Worm (Caenorhabditis elegans) whole organism, L3 larva: ENCODE measurements around the gene Y25C1A.8.

Source experiments
- R02D3.7 ChIP-seq: fragments of 150-350 bp; optimal IDR thresholded peaks from 2 replicates; lab custom pipeline; 2014; ENCODE audit warnings: missing biosample characterization, missing genetic modification characterization
- ZK546.5 ChIP-seq: sonication (generic microtip); optimal IDR thresholded peaks from 2 replicates; lab custom pipeline; 2017; ENCODE audit warnings: missing biosample characterization, missing genetic modification characterization
- aly-2 ChIP-seq: fragments of 150-350 bp; optimal IDR thresholded peaks from 2 replicates; lab custom pipeline; 2014; ENCODE audit warnings: missing biosample characterization, missing genetic modification characterization
- ama-1 ChIP-seq: fragments of 150-350 bp; optimal IDR thresholded peaks from 2 replicates; lab custom pipeline; 2018
- ceh-16 ChIP-seq: sonication (generic microtip); optimal IDR thresholded peaks from 2 replicates; lab custom pipeline; 2017; ENCODE audit warnings: missing biosample characterization, missing genetic modification characterization
- ceh-28 ChIP-seq: fragments of 150-350 bp; optimal IDR thresholded peaks from 2 replicates; lab custom pipeline; 2014; ENCODE audit warnings: missing biosample characterization, missing genetic modification reagents, missing genetic modification characterization
- ceh-82 ChIP-seq: fragments of 150-350 bp; optimal IDR thresholded peaks from 2 replicates; lab custom pipeline; 2014; ENCODE audit warnings: missing biosample characterization, missing genetic modification characterization
- ceh-9 ChIP-seq: sonication (generic microtip); optimal IDR thresholded peaks from 2 replicates; lab custom pipeline; 2018; ENCODE audit warnings: missing biosample characterization, missing genetic modification characterization
- daf-12 ChIP-seq: fragments of 150-350 bp; optimal IDR thresholded peaks from 2 replicates; lab custom pipeline; 2014; ENCODE audit warnings: missing biosample characterization, missing genetic modification reagents, missing genetic modification characterization
- egl-27 ChIP-seq: sonication (generic microtip); optimal IDR thresholded peaks from 4 replicates; lab custom pipeline; 2017; ENCODE audit warnings: missing biosample characterization, missing genetic modification reagents, missing genetic modification characterization
- egl-5 ChIP-seq: fragments of 150-350 bp; optimal IDR thresholded peaks from 2 replicates; lab custom pipeline; 2017; ENCODE audit warnings: missing biosample characterization, missing genetic modification reagents, missing genetic modification characterization, inconsistent platforms
- elt-1 ChIP-seq: fragments of 150-350 bp; optimal IDR thresholded peaks from 2 replicates; lab custom pipeline; 2014; ENCODE audit warnings: missing biosample characterization, missing genetic modification characterization
- elt-2 ChIP-seq: sonication (generic microtip); optimal IDR thresholded peaks from 2 replicates; lab custom pipeline; 2016; ENCODE audit warnings: missing genetic modification reagents, mild to moderate bottlenecking, missing genetic modification characterization, missing compliant biosample characterization
- elt-3 ChIP-seq, 3 experiments: fragments of 150-350 bp in 1 of 3; sonication (generic microtip) in 2 of 3; optimal IDR thresholded peaks; 2 replicates in 2 of 3; 4 replicates in 1 of 3; lab custom pipeline; 2014 to 2017; ENCODE audit warnings: missing biosample characterization in 3 of 3, missing genetic modification characterization in 3 of 3
- eor-1 ChIP-seq, 2 experiments: fragments of 150-350 bp; optimal IDR thresholded peaks; 2 replicates each; lab custom pipeline; 2014 to 2018; ENCODE audit warnings: missing biosample characterization in 2 of 2, missing genetic modification characterization in 2 of 2
- fkh-10 ChIP-seq: sonication (generic microtip); optimal IDR thresholded peaks from 2 replicates; lab custom pipeline; 2017; ENCODE audit warnings: missing biosample characterization, missing genetic modification reagents, missing genetic modification characterization
- fkh-2 ChIP-seq: fragments of 150-350 bp; optimal IDR thresholded peaks from 2 replicates; lab custom pipeline; 2014; ENCODE audit warnings: missing biosample characterization, missing genetic modification reagents, missing genetic modification characterization
- fos-1 ChIP-seq: fragments of 150-350 bp; optimal IDR thresholded peaks from 2 replicates; lab custom pipeline; 2014; ENCODE audit warnings: missing biosample characterization, missing genetic modification characterization
- hmg-11 ChIP-seq: sonication (generic microtip); optimal IDR thresholded peaks from 2 replicates; lab custom pipeline; 2016; ENCODE audit warnings: missing genetic modification characterization, missing compliant biosample characterization
- jun-1 ChIP-seq: fragments of 150-350 bp; optimal IDR thresholded peaks from 2 replicates; lab custom pipeline; 2014; ENCODE audit warnings: missing biosample characterization, missing genetic modification reagents, missing genetic modification characterization
- lin-15B ChIP-seq: fragments of 150-350 bp; optimal IDR thresholded peaks from 2 replicates; lab custom pipeline; 2014; ENCODE audit warnings: missing biosample characterization, missing genetic modification characterization
- lin-39 ChIP-seq: fragments of 150-350 bp; optimal IDR thresholded peaks from 2 replicates; lab custom pipeline; 2018; ENCODE audit warnings: missing biosample characterization, missing genetic modification reagents, missing genetic modification characterization
- lsy-12 ChIP-seq: sonication (generic microtip); optimal IDR thresholded peaks from 2 replicates; lab custom pipeline; 2016; ENCODE audit warnings: mild to moderate bottlenecking, missing genetic modification characterization, missing compliant biosample characterization
- mdl-1 ChIP-seq: fragments of 150-350 bp; optimal IDR thresholded peaks from 2 replicates; lab custom pipeline; 2014; ENCODE audit warnings: missing biosample characterization, missing genetic modification characterization
- mml-1 ChIP-seq: fragments of 150-350 bp; sonication (generic microtip); optimal IDR thresholded peaks from 3 replicates; lab custom pipeline; 2014; ENCODE audit warnings: missing biosample characterization, missing genetic modification characterization
- nfya-1 ChIP-seq: sonication (generic microtip); optimal IDR thresholded peaks from 2 replicates; lab custom pipeline; 2017; ENCODE audit warnings: missing genetic modification characterization, mild to moderate bottlenecking, missing compliant biosample characterization, antibody characterized with exemption, moderate library complexity; ENCODE audit not compliant: insufficient read depth
- nhr-11 ChIP-seq: fragments of 150-350 bp; optimal IDR thresholded peaks from 2 replicates; lab custom pipeline; 2014; ENCODE audit warnings: missing biosample characterization, missing genetic modification characterization
- nhr-12 ChIP-seq: fragments of 150-350 bp; optimal IDR thresholded peaks from 2 replicates; lab custom pipeline; 2014; ENCODE audit warnings: missing biosample characterization, missing genetic modification characterization
- nhr-23 ChIP-seq: fragments of 150-350 bp; optimal IDR thresholded peaks from 2 replicates; lab custom pipeline; 2014; ENCODE audit warnings: missing biosample characterization, missing genetic modification reagents, missing genetic modification characterization
- nhr-237 ChIP-seq: fragments of 150-350 bp; optimal IDR thresholded peaks from 2 replicates; lab custom pipeline; 2014; ENCODE audit warnings: missing biosample characterization, missing genetic modification characterization
- nhr-25 ChIP-seq: sonication (generic microtip); optimal IDR thresholded peaks from 2 replicates; lab custom pipeline; 2017; ENCODE audit warnings: missing biosample characterization, missing genetic modification characterization
- nhr-28 ChIP-seq: fragments of 150-350 bp; optimal IDR thresholded peaks from 2 replicates; lab custom pipeline; 2014; ENCODE audit warnings: missing biosample characterization, missing genetic modification characterization
- nhr-43 ChIP-seq: sonication (generic microtip); optimal IDR thresholded peaks from 2 replicates; lab custom pipeline; 2016; ENCODE audit warnings: mild to moderate bottlenecking, missing genetic modification characterization, missing compliant biosample characterization; ENCODE audit not compliant: poor library complexity, severe bottlenecking
- nhr-67 ChIP-seq: fragments of 150-350 bp; optimal IDR thresholded peaks from 2 replicates; lab custom pipeline; 2014; ENCODE audit warnings: missing biosample characterization, missing genetic modification characterization
- nhr-76 ChIP-seq: fragments of 150-350 bp; sonication (generic microtip); optimal IDR thresholded peaks from 5 replicates; lab custom pipeline; 2014; ENCODE audit warnings: missing biosample characterization, missing genetic modification characterization
- nhr-77 ChIP-seq: fragments of 150-350 bp; optimal IDR thresholded peaks from 2 replicates; lab custom pipeline; 2014; ENCODE audit warnings: missing biosample characterization, missing genetic modification characterization
- pha-4 ChIP-seq: fragments of 150-350 bp; optimal IDR thresholded peaks from 2 replicates; lab custom pipeline; 2014; ENCODE audit warnings: missing biosample characterization, missing genetic modification reagents, missing genetic modification characterization
- pqm-1 ChIP-seq: fragments of 150-350 bp; optimal IDR thresholded peaks from 2 replicates; lab custom pipeline; 2017; ENCODE audit warnings: missing biosample characterization, missing genetic modification characterization, inconsistent platforms
- sea-2 ChIP-seq: fragments of 150-350 bp; sonication (generic microtip); optimal IDR thresholded peaks from 4 replicates; lab custom pipeline; 2014; ENCODE audit warnings: missing biosample characterization, missing genetic modification reagents, missing genetic modification characterization
- skn-1 ChIP-seq: fragments of 150-350 bp; optimal IDR thresholded peaks from 2 replicates; lab custom pipeline; 2014; ENCODE audit warnings: missing biosample characterization, missing genetic modification characterization
- snpc-4 ChIP-seq: fragments of 150-350 bp; optimal IDR thresholded peaks from 2 replicates; lab custom pipeline; 2014; ENCODE audit warnings: missing biosample characterization, missing genetic modification characterization
- tbx-2 ChIP-seq: sonication (generic microtip); optimal IDR thresholded peaks from 2 replicates; lab custom pipeline; 2016; ENCODE audit warnings: mild to moderate bottlenecking, missing genetic modification characterization, missing compliant biosample characterization
- unc-39 ChIP-seq: sonication (generic microtip); optimal IDR thresholded peaks from 4 replicates; lab custom pipeline; 2017; ENCODE audit warnings: missing biosample characterization, missing genetic modification characterization
- unc-62 ChIP-seq: fragments of 150-350 bp; sonication (generic microtip); optimal IDR thresholded peaks from 4 replicates; lab custom pipeline; 2014; ENCODE audit warnings: missing biosample characterization, missing genetic modification reagents, missing genetic modification characterization
- zag-1 ChIP-seq: fragments of 150-350 bp; optimal IDR thresholded peaks from 2 replicates; lab custom pipeline; 2014; ENCODE audit warnings: missing biosample characterization, missing genetic modification characterization
- ztf-11 ChIP-seq: fragments of 150-350 bp; optimal IDR thresholded peaks from 2 replicates; lab custom pipeline; 2014; ENCODE audit warnings: missing biosample characterization, missing genetic modification characterization
- ztf-4 ChIP-seq: fragments of 150-350 bp; optimal IDR thresholded peaks from 2 replicates; lab custom pipeline; 2014; ENCODE audit warnings: missing biosample characterization, missing genetic modification characterization

Gene Y25C1A.8

DNA sequence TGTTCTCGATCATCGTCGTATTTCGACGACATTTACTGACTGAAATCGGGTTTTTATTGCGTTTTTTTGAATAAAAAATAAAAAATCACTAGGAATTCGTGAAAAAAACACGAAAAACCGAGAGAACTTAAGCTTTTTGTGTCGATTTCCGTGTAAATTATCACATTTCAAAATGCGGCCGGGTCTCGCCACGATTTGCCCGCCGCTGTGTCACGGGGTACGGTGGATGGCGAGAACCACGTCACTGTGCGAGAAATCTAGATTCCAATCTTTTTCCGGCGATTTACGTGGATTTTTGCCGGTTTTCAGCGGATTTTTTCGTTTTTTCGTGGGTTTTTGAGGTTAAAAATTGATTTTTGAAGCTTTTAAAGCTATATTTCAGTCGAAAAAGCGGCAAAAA is at the start of gene Y25C1A.8:
Gene Y25C1A.8, minus strand, starts transcription at position 45 of the 400 bp plus-strand sequence.
- TF ChIP-seq unc-39 (tag; lab: Kevin White, UChicago) (no peak), nhr-67 (tag; lab: Kevin White, UChicago) (no peak), ceh-9 (tag; lab: Kevin White, UChicago) (no peak), unc-62 (no peak), egl-5 (tag; lab: Kevin White, UChicago) (peak; percentile 87), ZK546.5 (tag; lab: Kevin White, UChicago) (peak; percentile 17), nhr-77 (tag; lab: Kevin White, UChicago) (peak; percentile 41), fos-1 (tag; lab: Kevin White, UChicago) (peak; percentile 23), lin-39 (peak; percentile 89), fkh-2 (tag; lab: Kevin White, UChicago) (peak; percentile 35), pqm-1 (tag; lab: Kevin White, UChicago) (peak; percentile 32), elt-1 (tag; lab: Kevin White, UChicago) (peak; percentile 71), ama-1 (lab: Kevin White, UChicago) (peak; percentile 20), sea-2 (GFP tag; lab: Kevin White, UChicago) (no peak), R02D3.7 (tag; lab: Kevin White, UChicago) (peak; percentile 83), aly-2 (tag; lab: Kevin White, UChicago) (peak; percentile 82), tbx-2 (tag; lab: Kevin White, UChicago) (peak; percentile 87), snpc-4 (tag; lab: Kevin White, UChicago) (peak; percentile 85), ceh-82 (tag; lab: Kevin White, UChicago) (peak; percentile 89), mml-1 (tag; lab: Kevin White, UChicago) (no peak), nfya-1 (tag; lab: Kevin White, UChicago) (peak; percentile 96), ztf-11 (no peak), nhr-11 (tag; lab: Kevin White, UChicago) (no peak), ztf-4 (tag; lab: Kevin White, UChicago) (no peak), nhr-43 (tag; lab: Kevin White, UChicago) (peak; percentile 95), fkh-10 (GFP tag; lab: Kevin White, UChicago) (peak; percentile 62), nhr-25 (tag; lab: Kevin White, UChicago) (peak; percentile 80), nhr-237 (tag; lab: Kevin White, UChicago) (no peak), nhr-28 (tag; lab: Kevin White, UChicago) (no peak), elt-3 (tag; optimal IDR thresholded peaks at IDR 0.05; lab: Kevin White, UChicago) (peak in 1 of 3 experiments; percentile 32), ceh-16 (no peak), ceh-28 (tag; lab: Kevin White, UChicago) (peak; percentile 86), skn-1 (tag; lab: Kevin White, UChicago) (peak; percentile 83), lsy-12 (tag; lab: Kevin White, UChicago) (peak; percentile 90), daf-12 (tag; lab: Kevin White, UChicago) (peak; percentile 35), jun-1 (peak; percentile 94), hmg-11 (peak; percentile 91), elt-2 (tag; lab: Kevin White, UChicago) (peak; percentile 75), mdl-1 (tag; lab: Kevin White, UChicago) (no peak), lin-15B (tag; lab: Kevin White, UChicago) (peak; percentile 76), pha-4 (tag; lab: Kevin White, UChicago) (peak; percentile 88), egl-27 (tag; lab: Kevin White, UChicago) (no peak), nhr-23 (tag; lab: Kevin White, UChicago) (peak; percentile 89), nhr-76 (no peak), eor-1 (tag; optimal IDR thresholded peaks at IDR 0.05; lab: Kevin White, UChicago) (no peak), zag-1 (tag; lab: Kevin White, UChicago) (no peak), nhr-12 (no peak)
